Fruit fly (Drosophila melanogaster) whole organism, embryonic: ENCODE data around the gene CG2901.

ENCODE experiments used
- CG12071 ChIP-seq: fragments of 200-800 bp; sonication (Bioruptor generic); optimal IDR thresholded peaks from 3 replicates; lab custom pipeline; 2018; ENCODE audit warnings: missing biosample characterization, mild to moderate bottlenecking, missing genetic modification characterization
- CG12769 ChIP-seq: fragments of 200-800 bp; sonication (Bioruptor generic); optimal IDR thresholded peaks from 2 replicates; lab custom pipeline; 2019; ENCODE audit warnings: missing biosample characterization, mild to moderate bottlenecking, missing genetic modification characterization, moderate library complexity
- CG14441 ChIP-seq: fragments of 200-800 bp; sonication (Bioruptor generic); IDR thresholded peaks from 2 replicates; pipeline ENCODE4 v1.3.6; 2022; ENCODE audit warnings: missing biosample characterization, missing genetic modification characterization
- CG15269 ChIP-seq: fragments of 200-800 bp; sonication (Bioruptor generic); optimal IDR thresholded peaks from 2 replicates; lab custom pipeline; 2018; ENCODE audit warnings: missing biosample characterization, mild to moderate bottlenecking, missing genetic modification characterization, moderate library complexity
- CG15696 ChIP-seq: fragments of 200-800 bp; sonication (Bioruptor generic); optimal IDR thresholded peaks from 2 replicates; lab custom pipeline; 2019; ENCODE audit warnings: missing biosample characterization, mild to moderate bottlenecking, missing genetic modification characterization, moderate library complexity
- CG18011 ChIP-seq: fragments of 200-800 bp; sonication (Bioruptor generic); optimal IDR thresholded peaks from 2 replicates; lab custom pipeline; 2017; ENCODE audit warnings: missing biosample characterization, missing genetic modification characterization, mild to moderate bottlenecking, moderate library complexity, missing genotype
- CG34224 ChIP-seq: fragments of 200-800 bp; sonication (Bioruptor generic); IDR thresholded peaks from 3 replicates; pipeline ENCODE4 v1.3.6; 2022; ENCODE audit warnings: missing biosample characterization, missing genetic modification characterization; ENCODE audit not compliant: partially characterized antibody
- CG6175 ChIP-seq: fragments of 200-800 bp; sonication (Bioruptor generic); IDR thresholded peaks from 3 replicates; pipeline ENCODE4 v1.3.6; 2022; ENCODE audit warnings: missing biosample characterization, missing genetic modification characterization
- CG9437 ChIP-seq: fragments of 200-800 bp; sonication (Bioruptor generic); optimal IDR thresholded peaks from 2 replicates; lab custom pipeline; 2018; ENCODE audit warnings: missing biosample characterization, mild to moderate bottlenecking, missing genetic modification characterization
- D19B ChIP-seq: fragments of 200-800 bp; sonication (Bioruptor generic); optimal IDR thresholded peaks from 2 replicates; lab custom pipeline; 2017; ENCODE audit warnings: missing biosample characterization, mild to moderate bottlenecking, missing genetic modification characterization
- Dip2 ChIP-seq: fragments of 200-800 bp; sonication (Bioruptor generic); IDR thresholded peaks from 2 replicates; pipeline ENCODE4 v1.3.6; 2022; ENCODE audit warnings: missing biosample characterization, missing genetic modification characterization
- Dll ChIP-seq: fragments of 200-800 bp; sonication (Bioruptor generic); IDR thresholded peaks from 4 replicates; pipeline ENCODE4 v1.3.6; 2022; ENCODE audit warnings: missing biosample characterization, missing genetic modification characterization; ENCODE audit not compliant: partially characterized antibody
- Drgx ChIP-seq: fragments of 200-800 bp; sonication (Bioruptor generic); IDR thresholded peaks from 2 replicates; pipeline ENCODE4 v1.3.6; 2022; ENCODE audit warnings: missing biosample characterization, missing genetic modification characterization
- ERR ChIP-seq: fragments of 200-800 bp; sonication (Bioruptor generic); optimal IDR thresholded peaks from 2 replicates; lab custom pipeline; 2016; ENCODE audit warnings: missing biosample characterization, missing genetic modification characterization
- GATAe ChIP-seq: fragments of 200-800 bp; sonication (Bioruptor generic); conservative IDR thresholded peaks from 2 replicates; pipeline ENCODE4 v1.3.6; 2022; ENCODE audit warnings: missing biosample characterization, missing genetic modification characterization
- Hmx ChIP-seq: fragments of 200-800 bp; sonication (Bioruptor generic); optimal IDR thresholded peaks from 2 replicates; lab custom pipeline; 2016; ENCODE audit warnings: missing biosample characterization, missing genetic modification characterization
- NFAT ChIP-seq: fragments of 200-800 bp; sonication (Bioruptor generic); IDR thresholded peaks from 2 replicates; pipeline ENCODE4 v1.3.6; 2022; ENCODE audit warnings: missing biosample characterization, missing genetic modification characterization
- Trl ChIP-seq, 3 experiments: fragments of >200 bp in 2 of 3; fragments of 200-800 bp in 1 of 3; sonication (Bioruptor generic) in 1 of 3; optimal IDR thresholded peaks; 2 replicates in 1 of 3; 3 replicates in 2 of 3; lab custom pipeline; 2016 to 2017; ENCODE audit warnings: missing biosample characterization in 1 of 3, missing genetic modification characterization in 1 of 3
- abd-A ChIP-seq: fragments of 200-800 bp; sonication (Bioruptor generic); optimal IDR thresholded peaks from 3 replicates; lab custom pipeline; 2019; ENCODE audit warnings: missing biosample characterization, mild to moderate bottlenecking, missing genetic modification characterization, moderate library complexity
- ara ChIP-seq: fragments of 200-800 bp; sonication (Bioruptor generic); IDR thresholded peaks from 2 replicates; pipeline ENCODE4 v1.3.6; 2022; ENCODE audit warnings: missing biosample characterization, missing genetic modification characterization
- bsh ChIP-seq, 2 experiments: fragments of 200-800 bp; sonication (Bioruptor generic); optimal IDR thresholded peaks; 2 replicates each; lab custom pipeline; 2017 to 2018; ENCODE audit warnings: mild to moderate bottlenecking in 2 of 2, missing biosample characterization in 2 of 2, missing genetic modification characterization in 2 of 2, moderate library complexity in 1 of 2
- chinmo ChIP-seq: fragments of 200-800 bp; sonication (Bioruptor generic); IDR thresholded peaks from 4 replicates; pipeline ENCODE4 v1.3.6; 2022; ENCODE audit warnings: missing biosample characterization, missing genetic modification characterization; ENCODE audit not compliant: partially characterized antibody
- chm ChIP-seq: fragments of 200-800 bp; sonication (Bioruptor generic); IDR thresholded peaks from 2 replicates; pipeline ENCODE4 v1.3.6; 2022; ENCODE audit warnings: missing biosample characterization, missing genetic modification characterization
- grn ChIP-seq: fragments of 200-800 bp; sonication (Bioruptor generic); optimal IDR thresholded peaks from 3 replicates; lab custom pipeline; 2017; ENCODE audit warnings: missing biosample characterization, missing genetic modification characterization
- kay ChIP-seq: fragments of 200-800 bp; sonication (Bioruptor generic); optimal IDR thresholded peaks from 2 replicates; lab custom pipeline; 2016; ENCODE audit warnings: missing biosample characterization, missing genetic modification characterization
- kni ChIP-seq: fragments of 200-800 bp; sonication (Bioruptor generic); optimal IDR thresholded peaks from 3 replicates; lab custom pipeline; 2017; ENCODE audit warnings: mild to moderate bottlenecking, missing biosample characterization, missing genetic modification reagents, missing genetic modification characterization
- luna ChIP-seq: fragments of 200-800 bp; sonication (Bioruptor generic); optimal IDR thresholded peaks from 2 replicates; lab custom pipeline; 2016; ENCODE audit warnings: missing biosample characterization, missing genetic modification characterization
- nom ChIP-seq: fragments of 200-800 bp; sonication (Bioruptor generic); optimal IDR thresholded peaks from 2 replicates; lab custom pipeline; 2017; ENCODE audit warnings: missing biosample characterization, missing genetic modification characterization, mild to moderate bottlenecking, moderate library complexity, missing genetic modification reagents
- oc ChIP-seq: fragments of 200-800 bp; sonication (Bioruptor generic); optimal IDR thresholded peaks from 2 replicates; lab custom pipeline; 2018; ENCODE audit warnings: missing biosample characterization, mild to moderate bottlenecking, missing genetic modification characterization, moderate library complexity
- phol ChIP-seq: fragments of 200-800 bp; sonication (Bioruptor generic); optimal IDR thresholded peaks from 3 replicates; lab custom pipeline; 2018; ENCODE audit warnings: missing biosample characterization, mild to moderate bottlenecking, missing genetic modification characterization, moderate library complexity
- pita ChIP-seq: fragments of 200-800 bp; sonication (Bioruptor generic); optimal IDR thresholded peaks from 2 replicates; lab custom pipeline; 2017; ENCODE audit warnings: missing biosample characterization, mild to moderate bottlenecking, missing genetic modification characterization
- pros ChIP-seq: fragments of 200-800 bp; sonication (Bioruptor generic); optimal IDR thresholded peaks from 3 replicates; lab custom pipeline; 2019; ENCODE audit warnings: missing biosample characterization, mild to moderate bottlenecking, missing genetic modification characterization, moderate library complexity
- psq ChIP-seq: fragments of 200-800 bp; sonication (Bioruptor generic); optimal IDR thresholded peaks from 2 replicates; lab custom pipeline; 2017; ENCODE audit warnings: missing biosample characterization, missing genetic modification characterization
- sqz ChIP-seq: fragments of 200-800 bp; sonication (Bioruptor generic); optimal IDR thresholded peaks from 3 replicates; lab custom pipeline; 2018; ENCODE audit warnings: missing biosample characterization, mild to moderate bottlenecking, missing genetic modification characterization
- sr ChIP-seq: fragments of 200-800 bp; sonication (Bioruptor generic); IDR thresholded peaks from 3 replicates; pipeline ENCODE4 v1.3.6; 2022; ENCODE audit warnings: missing biosample characterization, missing genetic modification characterization
- yki ChIP-seq: fragments of >200 bp; optimal IDR thresholded peaks from 3 replicates; lab custom pipeline; 2018

Gene CG2901

DNA sequence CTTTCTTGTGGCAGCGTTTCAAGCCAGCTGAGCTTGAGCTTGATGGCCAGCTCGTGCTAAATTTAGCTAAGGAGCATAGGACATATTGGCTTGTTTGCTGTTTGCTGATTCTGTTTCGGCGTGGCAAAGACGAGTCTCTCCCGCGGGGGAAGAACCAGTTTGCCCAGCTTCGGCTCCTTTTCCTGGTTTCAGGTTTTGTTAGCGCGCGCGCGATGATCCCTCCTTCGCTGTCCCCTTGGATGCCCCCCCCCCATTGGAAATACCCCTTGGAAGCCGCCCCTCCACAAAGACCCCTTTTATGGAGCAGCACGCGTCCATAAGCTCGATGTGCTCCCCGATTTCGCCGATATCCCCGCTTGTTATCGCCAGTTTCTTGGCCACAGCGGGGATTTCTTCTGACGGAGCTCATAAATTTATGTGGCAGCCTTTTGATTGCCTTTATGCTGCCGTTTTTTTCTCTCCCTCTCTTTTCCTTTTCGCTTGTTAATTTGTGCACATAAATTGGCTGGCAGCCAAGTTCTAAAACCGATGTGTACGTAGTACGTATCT, 5.2 kb downstream of the CG2901 start:
- TF ChIP-seq D19B (GFP tag; lab: Kevin White, UChicago) (no peak), luna (GFP tag; lab: Kevin White, UChicago) (no peak), Hmx (GFP tag; lab: Kevin White, UChicago) (no peak), chm (no peak), CG12071 (GFP tag; lab: Kevin White, UChicago) (no peak), nom (peak; percentile 59)
- TF ChIP-seq, all 482 proteins: peak for 1

dm6 chrX:3834955-3835763, 7.2 kb downstream of the CG2901 start:
- TF ChIP-seq nom (peak; percentile 89), Dll (GFP tag; lab: Robert Waterston, UW) (no peak), psq (GFP tag; lab: Kevin White, UChicago) (peak; percentile 47), CG34224 (GFP tag; lab: Robert Waterston, UW) (no peak), ara (no peak), CG15696 (no peak), Dip2 (no peak), GATAe (GFP tag; lab: Robert Waterston, UW) (no peak), CG12769 (tag; lab: Kevin White, UChicago) (peak; percentile 64), NFAT (GFP tag; lab: Robert Waterston, UW) (no peak), sr (peak; percentile 57; the same call in 2 of the 3 replicates), kay (GFP tag; lab: Kevin White, UChicago) (no peak), pita (peak; percentile 3), phol (tag; lab: Kevin White, UChicago) (peak; percentile 31), CG18011 (GFP tag; lab: Kevin White, UChicago) (peak; percentile 90), kni (GFP tag; lab: Kevin White, UChicago) (peak; percentile 11), Trl (optimal IDR thresholded peaks at IDR 0.05; lab: Kevin White, UChicago) (peak; percentile 77 to 87), Trl (GFP tag; optimal IDR thresholded peaks at IDR 0.05; lab: Kevin White, UChicago) (no peak), pros (GFP tag; lab: Kevin White, UChicago) (peak; percentile 100), Drgx (GFP tag; lab: Robert Waterston, UW) (peak; percentile 45), ERR (GFP tag; lab: Kevin White, UChicago) (no peak), abd-A (tag; lab: Kevin White, UChicago) (peak; percentile 48), CG15269 (tag; lab: Kevin White, UChicago) (no peak), CG14441 (GFP tag; lab: Robert Waterston, UW) (no peak), chinmo (GFP tag; lab: Robert Waterston, UW) (peak; percentile 77; the same call in 1 of the 4 replicates), CG9437 (GFP tag; lab: Kevin White, UChicago) (peak; percentile 74), yki (lab: Kevin White, UChicago) (peak; percentile 31), CG6175 (GFP tag; lab: Robert Waterston, UW) (peak; percentile 70; the same call in 2 of the 3 replicates), oc (tag; lab: Kevin White, UChicago) (peak; percentile 12), sqz (GFP tag; lab: Kevin White, UChicago) (peak; percentile 60), bsh (GFP tag; optimal IDR thresholded peaks at IDR 0.05; lab: Kevin White, UChicago) (peak in 1 of 2 experiments; percentile 41), grn (no peak)
